Fruit fly (Drosophila melanogaster) whole organism, embryonic: ENCODE results near the gene CG12995.
A peak's percentile ranks its signal among the peaks of the same experiment; 100 is the strongest.

ENCODE experiments used
- B-H2 ChIP-seq: fragments of 200-800 bp; sonication (Bioruptor generic); optimal IDR thresholded peaks from 2 replicates; lab custom pipeline; 2018; ENCODE audit warnings: missing biosample characterization, mild to moderate bottlenecking, missing genetic modification characterization
- CG10654 ChIP-seq: fragments of 200-800 bp; sonication (Bioruptor generic); optimal IDR thresholded peaks from 2 replicates; lab custom pipeline; 2016; ENCODE audit warnings: missing biosample characterization, missing genetic modification characterization
- CG11723 ChIP-seq: fragments of 200-800 bp; sonication (Bioruptor generic); optimal IDR thresholded peaks from 2 replicates; lab custom pipeline; 2017; ENCODE audit warnings: missing biosample characterization, mild to moderate bottlenecking, missing genetic modification characterization
- CG13296 ChIP-seq: fragments of 200-800 bp; sonication (Bioruptor generic); optimal IDR thresholded peaks from 3 replicates; lab custom pipeline; 2018; ENCODE audit warnings: missing biosample characterization, mild to moderate bottlenecking, missing genetic modification characterization
- CG13775 ChIP-seq: fragments of 200-800 bp; sonication (Bioruptor generic); optimal IDR thresholded peaks from 3 replicates; lab custom pipeline; 2017; ENCODE audit warnings: missing biosample characterization, mild to moderate bottlenecking, missing genetic modification characterization
- CG15269 ChIP-seq: fragments of 200-800 bp; sonication (Bioruptor generic); optimal IDR thresholded peaks from 2 replicates; lab custom pipeline; 2018; ENCODE audit warnings: missing biosample characterization, mild to moderate bottlenecking, missing genetic modification characterization, moderate library complexity
- CG15479 ChIP-seq: fragments of 200-800 bp; sonication (Bioruptor generic); optimal IDR thresholded peaks from 3 replicates; lab custom pipeline; 2019; ENCODE audit warnings: missing biosample characterization, mild to moderate bottlenecking, missing genetic modification characterization, moderate library complexity
- CG15514 ChIP-seq: fragments of 200-800 bp; sonication (Bioruptor generic); optimal IDR thresholded peaks from 3 replicates; lab custom pipeline; 2017; ENCODE audit warnings: missing biosample characterization, missing genetic modification characterization, mild to moderate bottlenecking, moderate library complexity, missing genetic modification reagents
- CG17361 ChIP-seq: fragments of 200-800 bp; sonication (Bioruptor generic); IDR thresholded peaks from 3 replicates; pipeline ENCODE4 v1.3.6; 2022; ENCODE audit warnings: missing biosample characterization, missing genetic modification characterization
- CG1792 ChIP-seq: fragments of 200-800 bp; sonication (Bioruptor generic); optimal IDR thresholded peaks from 2 replicates; lab custom pipeline; 2016; ENCODE audit warnings: missing biosample characterization, missing genetic modification characterization
- CG18011 ChIP-seq: fragments of 200-800 bp; sonication (Bioruptor generic); optimal IDR thresholded peaks from 2 replicates; lab custom pipeline; 2017; ENCODE audit warnings: missing biosample characterization, missing genetic modification characterization, mild to moderate bottlenecking, moderate library complexity, missing genotype
- CG2889 ChIP-seq: fragments of 200-800 bp; sonication (Bioruptor generic); IDR thresholded peaks from 3 replicates; pipeline ENCODE4 v1.3.6; 2022; ENCODE audit warnings: missing biosample characterization, missing genetic modification characterization
- CG31388 ChIP-seq: fragments of 200-800 bp; sonication (Bioruptor generic); optimal IDR thresholded peaks from 2 replicates; lab custom pipeline; 2016; ENCODE audit warnings: missing biosample characterization, missing genetic modification characterization
- CG33557 ChIP-seq: fragments of 200-800 bp; sonication (Bioruptor generic); optimal IDR thresholded peaks from 2 replicates; lab custom pipeline; 2019; ENCODE audit warnings: missing biosample characterization, mild to moderate bottlenecking, missing genetic modification characterization, moderate library complexity
- CG7357 ChIP-seq: fragments of 200-800 bp; sonication (Bioruptor generic); IDR thresholded peaks from 3 replicates; pipeline ENCODE4 v1.3.6; 2022; ENCODE audit warnings: missing biosample characterization, missing genetic modification characterization
- CG8478 ChIP-seq: fragments of >200 bp; optimal IDR thresholded peaks from 2 replicates; lab custom pipeline; 2018
- CG9727 ChIP-seq: fragments of 200-800 bp; sonication (Bioruptor generic); optimal IDR thresholded peaks from 3 replicates; lab custom pipeline; 2017; ENCODE audit warnings: missing biosample characterization, mild to moderate bottlenecking, missing genetic modification characterization
- CrebB ChIP-seq: fragments of 200-800 bp; sonication (Bioruptor generic); optimal IDR thresholded peaks from 3 replicates; lab custom pipeline; 2018; ENCODE audit warnings: missing biosample characterization, mild to moderate bottlenecking, missing genetic modification characterization
- Dek ChIP-seq: fragments of 200-800 bp; sonication (Bioruptor generic); optimal IDR thresholded peaks from 3 replicates; lab custom pipeline; 2019; ENCODE audit warnings: missing biosample characterization, mild to moderate bottlenecking, missing genetic modification characterization, moderate library complexity
- Ets97D ChIP-seq: fragments of 200-800 bp; sonication (Bioruptor generic); optimal IDR thresholded peaks from 3 replicates; lab custom pipeline; 2016; ENCODE audit warnings: missing biosample characterization, missing genetic modification characterization
- Fer3 ChIP-seq: fragments of 200-800 bp; sonication (Bioruptor generic); optimal IDR thresholded peaks from 2 replicates; lab custom pipeline; 2018; ENCODE audit warnings: missing biosample characterization, mild to moderate bottlenecking, missing genetic modification characterization, moderate library complexity
- Hey ChIP-seq: fragments of 200-800 bp; sonication (Bioruptor generic); optimal IDR thresholded peaks from 3 replicates; lab custom pipeline; 2018; ENCODE audit warnings: missing biosample characterization, mild to moderate bottlenecking, missing genetic modification characterization
- Hr78 ChIP-seq, 2 experiments: fragments of 200-800 bp in 1 of 2; fragments of >200 bp in 1 of 2; sonication (Bioruptor generic) in 1 of 2; optimal IDR thresholded peaks; 2 replicates each; lab custom pipeline; 2017 to 2019; ENCODE audit warnings: missing biosample characterization in 2 of 2, missing genetic modification characterization in 2 of 2, mild to moderate bottlenecking in 1 of 2, moderate library complexity in 1 of 2
- NC2α ChIP-seq: fragments of 200-800 bp; sonication (Bioruptor generic); optimal IDR thresholded peaks from 2 replicates; lab custom pipeline; 2016; ENCODE audit warnings: missing biosample characterization, missing genetic modification characterization
- Nf-YA ChIP-seq: fragments of 200-800 bp; sonication (Bioruptor generic); IDR thresholded peaks from 2 replicates; pipeline ENCODE4 v1.3.6; 2022; ENCODE audit warnings: missing biosample characterization, missing genetic modification characterization
- Nf-YC ChIP-seq: fragments of 200-800 bp; optimal IDR thresholded peaks from 3 replicates; lab custom pipeline; 2019; ENCODE audit warnings: missing biosample characterization, mild to moderate bottlenecking, missing genetic modification characterization, moderate library complexity
- Poxn ChIP-seq: fragments of 200-800 bp; sonication (Bioruptor generic); IDR thresholded peaks from 2 replicates; pipeline ENCODE4 v1.3.6; 2022; ENCODE audit warnings: missing biosample characterization, missing genetic modification characterization
- TFAM ChIP-seq: fragments of 200-800 bp; sonication (Bioruptor generic); optimal IDR thresholded peaks from 2 replicates; lab custom pipeline; 2017; ENCODE audit warnings: missing biosample characterization, missing genetic modification characterization, inconsistent platforms
- Taf1 ChIP-seq: fragments of 200-800 bp; sonication (Bioruptor generic); IDR thresholded peaks from 2 replicates; pipeline ENCODE4 v1.3.6; 2022; ENCODE audit warnings: missing biosample characterization, missing genetic modification characterization
- ash1 ChIP-seq: fragments of 200-800 bp; sonication (Bioruptor generic); optimal IDR thresholded peaks from 2 replicates; lab custom pipeline; 2018; ENCODE audit warnings: missing biosample characterization, mild to moderate bottlenecking, missing genetic modification characterization
- chinmo ChIP-seq: fragments of 200-800 bp; sonication (Bioruptor generic); IDR thresholded peaks from 4 replicates; pipeline ENCODE4 v1.3.6; 2022; ENCODE audit warnings: missing biosample characterization, missing genetic modification characterization; ENCODE audit not compliant: partially characterized antibody
- chm ChIP-seq: fragments of 200-800 bp; sonication (Bioruptor generic); IDR thresholded peaks from 2 replicates; pipeline ENCODE4 v1.3.6; 2022; ENCODE audit warnings: missing biosample characterization, missing genetic modification characterization
- croc ChIP-seq: fragments of 200-800 bp; sonication (Bioruptor generic); conservative IDR thresholded peaks from 3 replicates; pipeline ENCODE4 v1.3.6; 2022; ENCODE audit warnings: missing biosample characterization, missing genetic modification characterization
- dm ChIP-seq: fragments of 200-800 bp; sonication (Bioruptor generic); optimal IDR thresholded peaks from 3 replicates; lab custom pipeline; 2016; ENCODE audit warnings: missing biosample characterization, missing genetic modification characterization
- ems ChIP-seq: fragments of 200-800 bp; sonication (Bioruptor generic); optimal IDR thresholded peaks from 3 replicates; lab custom pipeline; 2016; ENCODE audit warnings: missing biosample characterization, missing genetic modification characterization
- exex ChIP-seq: fragments of 200-800 bp; sonication (Bioruptor generic); optimal IDR thresholded peaks from 4 replicates; lab custom pipeline; 2018; ENCODE audit warnings: missing biosample characterization, mild to moderate bottlenecking, missing genetic modification characterization, moderate library complexity
- gfzf ChIP-seq: fragments of 200-800 bp; sonication (Bioruptor generic); optimal IDR thresholded peaks from 2 replicates; lab custom pipeline; 2016; ENCODE audit warnings: missing biosample characterization, mild to moderate bottlenecking, missing genetic modification characterization, moderate library complexity
- prd ChIP-seq, 3 experiments: fragments of >200 bp in 2 of 3; fragments of 200-800 bp in 1 of 3; sonication (Bioruptor generic) in 1 of 3; optimal IDR thresholded peaks in 2 of 3; IDR thresholded peaks in 1 of 3; 2 replicates in 2 of 3; 3 replicates in 1 of 3; pipeline versions ENCODE4 v1.3.6 to Lab custom; 2017 to 2022; ENCODE audit warnings: missing biosample characterization in 1 of 3, missing genetic modification characterization in 1 of 3
- ranshi ChIP-seq: fragments of 200-800 bp; sonication (Bioruptor generic); IDR thresholded peaks from 2 replicates; pipeline ENCODE4 v1.3.6; 2022; ENCODE audit warnings: missing biosample characterization, missing genetic modification characterization
- repo ChIP-seq: fragments of 200-800 bp; sonication (Bioruptor generic); optimal IDR thresholded peaks from 2 replicates; lab custom pipeline; 2016; ENCODE audit warnings: missing biosample characterization, missing genetic modification characterization
- rib ChIP-seq: fragments of 200-800 bp; sonication (Bioruptor generic); IDR thresholded peaks from 2 replicates; pipeline ENCODE4 v1.3.6; 2022; ENCODE audit warnings: missing biosample characterization, missing genetic modification characterization
- ro ChIP-seq: fragments of 200-800 bp; sonication (Bioruptor generic); IDR thresholded peaks from 2 replicates; pipeline ENCODE4 v1.3.6; 2022; ENCODE audit warnings: missing biosample characterization, missing genetic modification characterization
- row ChIP-seq: fragments of 200-800 bp; sonication (Bioruptor generic); IDR thresholded peaks from 3 replicates; pipeline ENCODE4 v1.3.6; 2022; ENCODE audit warnings: missing biosample characterization, missing genetic modification characterization
- sob ChIP-seq: fragments of 200-800 bp; sonication (Bioruptor generic); IDR thresholded peaks from 2 replicates; pipeline ENCODE4 v1.3.6; 2022; ENCODE audit warnings: missing biosample characterization, missing genetic modification characterization
- sqz ChIP-seq: fragments of 200-800 bp; sonication (Bioruptor generic); optimal IDR thresholded peaks from 3 replicates; lab custom pipeline; 2018; ENCODE audit warnings: missing biosample characterization, mild to moderate bottlenecking, missing genetic modification characterization
- stc ChIP-seq: fragments of 200-800 bp; sonication (Bioruptor generic); IDR thresholded peaks from 2 replicates; pipeline ENCODE4 v1.3.6; 2022; ENCODE audit warnings: missing biosample characterization, missing genetic modification characterization
- tup ChIP-seq: fragments of 200-800 bp; sonication (Bioruptor generic); optimal IDR thresholded peaks from 2 replicates; lab custom pipeline; 2016; ENCODE audit warnings: missing biosample characterization, mild to moderate bottlenecking, missing genetic modification characterization, moderate library complexity
- zf30C ChIP-seq: fragments of 200-800 bp; sonication (Bioruptor generic); optimal IDR thresholded peaks from 3 replicates; lab custom pipeline; 2018; ENCODE audit warnings: missing biosample characterization, mild to moderate bottlenecking, missing genetic modification characterization

The CG12995 gene

DNA sequence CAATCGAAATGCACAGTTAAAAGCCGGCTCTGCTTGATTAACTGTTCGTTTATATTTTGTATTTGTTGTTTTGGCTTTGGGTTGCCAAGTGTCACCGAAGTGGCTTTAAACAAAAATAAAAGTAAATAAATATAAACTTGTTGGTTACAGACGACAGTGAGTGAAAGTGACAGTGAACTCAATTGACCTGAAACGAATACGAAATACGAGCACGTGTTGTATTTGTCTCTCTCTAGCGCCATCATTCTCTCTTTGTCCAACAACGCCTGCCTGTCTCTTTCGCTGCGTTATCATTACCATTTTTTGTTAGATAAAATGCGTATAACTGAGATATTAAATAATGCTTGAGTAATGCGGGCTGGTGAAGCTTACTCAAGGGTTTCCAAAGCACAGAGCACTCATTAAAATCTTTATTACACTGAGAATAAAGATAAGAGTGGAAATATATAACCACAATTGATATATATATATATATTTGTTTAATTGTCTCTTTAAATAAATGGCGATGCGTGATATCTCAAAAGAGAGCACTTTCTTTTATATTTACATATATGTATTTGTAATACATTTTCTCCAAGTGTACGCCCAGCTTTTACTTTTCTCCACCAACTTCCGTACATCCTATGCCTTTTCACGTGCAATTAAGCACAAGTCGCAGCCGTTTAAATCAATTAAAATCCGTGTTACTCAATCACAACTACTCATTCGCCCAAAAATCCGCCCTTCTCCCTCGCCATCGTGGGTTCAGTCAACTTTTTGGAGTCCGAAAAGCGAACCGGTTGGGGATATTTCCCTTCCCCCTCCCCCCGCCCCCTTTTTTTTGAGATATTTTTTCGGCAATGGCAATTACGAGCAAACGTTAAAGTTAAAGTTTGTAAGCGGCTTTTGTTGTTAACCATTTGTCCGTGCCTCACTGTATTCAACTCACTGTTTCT, 28.3 kb downstream of the CG12995 start (continued):
- TF ChIP-seq Nf-YC (tag; lab: Kevin White, UChicago) (peak; percentile 9), row (GFP tag; lab: Robert Waterston, UW) (peak; percentile 32; the same call in 2 of the 3 replicates), CG13775 (GFP tag; lab: Kevin White, UChicago) (peak; percentile 1), CG9727 (peak; percentile 37), CG17361 (GFP tag; lab: Robert Waterston, UW) (peak; percentile 61; the same call in 2 of the 3 replicates), CG18011 (GFP tag; lab: Kevin White, UChicago) (no peak), CG7357 (GFP tag; lab: Robert Waterston, UW) (no peak), ranshi (GFP tag; lab: Robert Waterston, UW) (peak; percentile 31; the same call in 1 of the 2 replicates), B-H2 (GFP tag; lab: Kevin White, UChicago) (no peak), ro (GFP tag; lab: Robert Waterston, UW) (no peak), CG10654 (GFP tag; lab: Kevin White, UChicago) (no peak), prd (optimal IDR thresholded peaks at IDR 0.05; lab: Kevin White, UChicago) (no peak), prd (GFP tag; IDR thresholded peaks at IDR 0.05; lab: Robert Waterston, UW) (peak; percentile 21; the same call in 1 of the 3 replicates), TFAM (GFP tag; lab: Kevin White, UChicago) (no peak), CG15479 (GFP tag; lab: Kevin White, UChicago) (no peak), CG1792 (GFP tag; lab: Kevin White, UChicago) (no peak), CG11723 (GFP tag; lab: Kevin White, UChicago) (no peak), ash1 (GFP tag; lab: Kevin White, UChicago) (no peak), CG33557 (GFP tag; lab: Kevin White, UChicago) (no peak), CG15269 (peak; percentile 16), CG2889 (GFP tag; lab: Robert Waterston, UW) (no peak), chm (GFP tag; lab: Robert Waterston, UW) (no peak), Ets97D (GFP tag; lab: Kevin White, UChicago) (no peak), sob (no peak), CG13296 (GFP tag; lab: Kevin White, UChicago) (no peak), Taf1 (GFP tag; lab: Robert Waterston, UW) (no peak), croc (peak; percentile 24; the same call in 1 of the 3 replicates), exex (tag; lab: Kevin White, UChicago) (no peak), gfzf (no peak), repo (GFP tag; lab: Kevin White, UChicago) (no peak), CG15514 (GFP tag; lab: Kevin White, UChicago) (no peak), Dek (tag; lab: Kevin White, UChicago) (no peak), NC2α (no peak), stc (GFP tag; lab: Robert Waterston, UW) (no peak), Hr78 (GFP tag; optimal IDR thresholded peaks at IDR 0.05; lab: Kevin White, UChicago) (peak in 1 of 2 experiments; percentile 52), Hey (tag; lab: Kevin White, UChicago) (no peak), chinmo (GFP tag; lab: Robert Waterston, UW) (0 out of 4 replicates have a peak, but pooled peaks have one; percentile 27), sqz (GFP tag; lab: Kevin White, UChicago) (no peak), dm (GFP tag; lab: Kevin White, UChicago) (no peak), ems (GFP tag; lab: Kevin White, UChicago) (no peak), rib (GFP tag; lab: Robert Waterston, UW) (no peak), CrebB (tag; lab: Kevin White, UChicago) (no peak), zf30C (GFP tag; lab: Kevin White, UChicago) (no peak), Fer3 (tag; lab: Kevin White, UChicago) (peak; percentile 23), tup (GFP tag; lab: Kevin White, UChicago) (no peak), CG31388 (GFP tag; lab: Kevin White, UChicago) (no peak), Nf-YA (GFP tag; lab: Robert Waterston, UW) (no peak), Poxn (GFP tag; lab: Robert Waterston, UW) (no peak), CG8478 (lab: Kevin White, UChicago) (no peak)
